Fruit fly (Drosophila melanogaster) whole organism, embryonic: ENCODE data around the gene SkpE.

Experiments used
- Bgb ChIP-seq: fragments of 200-800 bp; sonication (Bioruptor generic); IDR thresholded peaks from 2 replicates; pipeline ENCODE4 v1.3.6; 2022; ENCODE audit warnings: missing biosample characterization, missing genetic modification characterization; ENCODE audit not compliant: partially characterized antibody
- CG13287 ChIP-seq: fragments of 200-800 bp; sonication (Bioruptor generic); IDR thresholded peaks from 2 replicates; pipeline ENCODE4 v1.3.6; 2022; ENCODE audit warnings: missing biosample characterization, missing genetic modification characterization; ENCODE audit not compliant: partially characterized antibody
- CG14860 ChIP-seq: fragments of 200-800 bp; sonication (Bioruptor generic); IDR thresholded peaks from 3 replicates; pipeline ENCODE4 v1.3.6; 2022; ENCODE audit warnings: missing biosample characterization, missing genetic modification characterization; ENCODE audit not compliant: partially characterized antibody
- CG16813 ChIP-seq: fragments of 200-800 bp; sonication (Bioruptor generic); IDR thresholded peaks from 3 replicates; pipeline ENCODE4 v1.3.6; 2022; ENCODE audit warnings: missing biosample characterization, missing genetic modification characterization; ENCODE audit not compliant: partially characterized antibody
- CG30403 ChIP-seq: fragments of 200-800 bp; sonication (Bioruptor generic); optimal IDR thresholded peaks from 3 replicates; lab custom pipeline; 2016; ENCODE audit warnings: missing biosample characterization, missing genetic modification characterization
- CG32532 ChIP-seq: fragments of 200-800 bp; sonication (Bioruptor generic); IDR thresholded peaks from 2 replicates; pipeline ENCODE4 v1.3.6; 2022; ENCODE audit warnings: missing biosample characterization, missing genetic modification characterization
- CG3407 ChIP-seq: fragments of 200-800 bp; sonication (Bioruptor generic); optimal IDR thresholded peaks from 2 replicates; lab custom pipeline; 2018; ENCODE audit warnings: missing biosample characterization, mild to moderate bottlenecking, missing genetic modification characterization
- CG34224 ChIP-seq: fragments of 200-800 bp; sonication (Bioruptor generic); IDR thresholded peaks from 3 replicates; pipeline ENCODE4 v1.3.6; 2022; ENCODE audit warnings: missing biosample characterization, missing genetic modification characterization; ENCODE audit not compliant: partially characterized antibody
- CG6791 ChIP-seq: fragments of 200-800 bp; sonication (Bioruptor generic); IDR thresholded peaks from 3 replicates; pipeline ENCODE4 v1.3.6; 2022; ENCODE audit warnings: missing biosample characterization, missing genetic modification characterization; ENCODE audit not compliant: partially characterized antibody
- CG7963 ChIP-seq: fragments of 200-800 bp; sonication (Bioruptor generic); IDR thresholded peaks from 3 replicates; pipeline ENCODE4 v1.3.6; 2022; ENCODE audit warnings: missing biosample characterization, missing genetic modification characterization; ENCODE audit not compliant: partially characterized antibody
- Dll ChIP-seq: fragments of 200-800 bp; sonication (Bioruptor generic); IDR thresholded peaks from 4 replicates; pipeline ENCODE4 v1.3.6; 2022; ENCODE audit warnings: missing biosample characterization, missing genetic modification characterization; ENCODE audit not compliant: partially characterized antibody
- HLH4C ChIP-seq: fragments of 200-800 bp; sonication (Bioruptor generic); IDR thresholded peaks from 3 replicates; pipeline ENCODE4 v1.3.6; 2022; ENCODE audit warnings: missing biosample characterization, missing genetic modification characterization; ENCODE audit not compliant: partially characterized antibody
- HmgZ ChIP-seq: fragments of 200-800 bp; sonication (Bioruptor generic); optimal IDR thresholded peaks from 2 replicates; lab custom pipeline; 2018; ENCODE audit warnings: missing biosample characterization, mild to moderate bottlenecking, missing genetic modification characterization
- Hmr ChIP-seq: fragments of 200-800 bp; sonication (Bioruptor generic); optimal IDR thresholded peaks from 3 replicates; lab custom pipeline; 2017; ENCODE audit warnings: mild to moderate bottlenecking, missing biosample characterization, missing genetic modification reagents, missing genetic modification characterization
- Hmx ChIP-seq: fragments of 200-800 bp; sonication (Bioruptor generic); optimal IDR thresholded peaks from 2 replicates; lab custom pipeline; 2016; ENCODE audit warnings: missing biosample characterization, missing genetic modification characterization
- Opbp ChIP-seq: fragments of 200-800 bp; sonication (Bioruptor generic); IDR thresholded peaks from 3 replicates; pipeline ENCODE4 v1.3.6; 2022; ENCODE audit warnings: missing biosample characterization, missing genetic modification characterization; ENCODE audit not compliant: partially characterized antibody
- PHDP ChIP-seq: fragments of 200-800 bp; sonication (Bioruptor generic); optimal IDR thresholded peaks from 3 replicates; lab custom pipeline; 2018; ENCODE audit warnings: missing biosample characterization, mild to moderate bottlenecking, missing genetic modification characterization, moderate library complexity
- Scr ChIP-seq: fragments of 200-800 bp; sonication (Bioruptor generic); IDR thresholded peaks from 2 replicates; pipeline ENCODE4 v1.3.6; 2022; ENCODE audit warnings: missing biosample characterization, missing genetic modification characterization; ENCODE audit not compliant: partially characterized antibody
- Sin3A ChIP-seq: fragments of >200 bp; optimal IDR thresholded peaks from 2 replicates; lab custom pipeline; 2018
- ara ChIP-seq: fragments of 200-800 bp; sonication (Bioruptor generic); IDR thresholded peaks from 2 replicates; pipeline ENCODE4 v1.3.6; 2022; ENCODE audit warnings: missing biosample characterization, missing genetic modification characterization
- ato ChIP-seq: fragments of 200-800 bp; sonication (Bioruptor generic); IDR thresholded peaks from 2 replicates; pipeline ENCODE4 v1.3.6; 2022; ENCODE audit warnings: missing biosample characterization, missing genetic modification characterization; ENCODE audit not compliant: partially characterized antibody
- bbx ChIP-seq: fragments of 200-800 bp; sonication (Bioruptor generic); IDR thresholded peaks from 2 replicates; pipeline ENCODE4 v1.3.6; 2022; ENCODE audit warnings: missing biosample characterization, missing genetic modification characterization; ENCODE audit not compliant: partially characterized antibody
- chn ChIP-seq: fragments of 200-800 bp; sonication (Bioruptor generic); optimal IDR thresholded peaks from 2 replicates; lab custom pipeline; 2016; ENCODE audit warnings: missing biosample characterization, missing genetic modification characterization
- gcm ChIP-seq: fragments of 200-800 bp; sonication (Bioruptor generic); optimal IDR thresholded peaks from 2 replicates; lab custom pipeline; 2019; ENCODE audit warnings: missing biosample characterization, mild to moderate bottlenecking, missing genetic modification characterization, moderate library complexity
- hb ChIP-seq: fragments of 200-800 bp; sonication (Bioruptor generic); IDR thresholded peaks from 3 replicates; pipeline ENCODE4 v1.3.6; 2022; ENCODE audit warnings: missing biosample characterization, missing genetic modification characterization; ENCODE audit not compliant: partially characterized antibody
- inv ChIP-seq: fragments of 200-800 bp; sonication (Bioruptor generic); IDR thresholded peaks from 2 replicates; pipeline ENCODE4 v1.3.6; 2022; ENCODE audit warnings: missing biosample characterization, missing genetic modification characterization; ENCODE audit not compliant: partially characterized antibody
- jing ChIP-seq: fragments of 200-800 bp; sonication (Bioruptor generic); optimal IDR thresholded peaks from 2 replicates; lab custom pipeline; 2018; ENCODE audit warnings: missing biosample characterization, mild to moderate bottlenecking, missing genetic modification characterization
- knrl ChIP-seq: fragments of 200-800 bp; sonication (Bioruptor generic); IDR thresholded peaks from 3 replicates; pipeline ENCODE4 v1.3.6; 2022; ENCODE audit warnings: missing biosample characterization, missing genetic modification characterization; ENCODE audit not compliant: partially characterized antibody
- lilli ChIP-seq: fragments of 200-800 bp; sonication (Bioruptor generic); optimal IDR thresholded peaks from 3 replicates; lab custom pipeline; 2016; ENCODE audit warnings: missing biosample characterization, missing genetic modification characterization
- mld ChIP-seq: fragments of 200-800 bp; sonication (Bioruptor generic); IDR thresholded peaks from 3 replicates; pipeline ENCODE4 v1.3.6; 2022; ENCODE audit warnings: missing biosample characterization, missing genetic modification characterization; ENCODE audit not compliant: partially characterized antibody
- nerfin-2 ChIP-seq: fragments of 200-800 bp; sonication (Bioruptor generic); IDR thresholded peaks from 2 replicates; pipeline ENCODE4 v1.3.6; 2022; ENCODE audit warnings: missing biosample characterization, missing genetic modification characterization; ENCODE audit not compliant: partially characterized antibody
- sna ChIP-seq: fragments of 200-800 bp; sonication (Bioruptor generic); IDR thresholded peaks from 2 replicates; pipeline ENCODE4 v1.3.6; 2022; ENCODE audit warnings: missing biosample characterization, missing genetic modification characterization; ENCODE audit not compliant: partially characterized antibody
- tna ChIP-seq: fragments of 200-800 bp; sonication (Bioruptor generic); IDR thresholded peaks from 2 replicates; pipeline ENCODE4 v1.3.6; 2022; ENCODE audit warnings: missing biosample characterization, missing genetic modification characterization; ENCODE audit not compliant: partially characterized antibody
- vnd ChIP-seq: fragments of 200-800 bp; sonication (Bioruptor generic); IDR thresholded peaks from 3 replicates; pipeline ENCODE4 v1.3.6; 2022; ENCODE audit warnings: missing biosample characterization, missing genetic modification characterization; ENCODE audit not compliant: partially characterized antibody

SkpE gene

DNA sequence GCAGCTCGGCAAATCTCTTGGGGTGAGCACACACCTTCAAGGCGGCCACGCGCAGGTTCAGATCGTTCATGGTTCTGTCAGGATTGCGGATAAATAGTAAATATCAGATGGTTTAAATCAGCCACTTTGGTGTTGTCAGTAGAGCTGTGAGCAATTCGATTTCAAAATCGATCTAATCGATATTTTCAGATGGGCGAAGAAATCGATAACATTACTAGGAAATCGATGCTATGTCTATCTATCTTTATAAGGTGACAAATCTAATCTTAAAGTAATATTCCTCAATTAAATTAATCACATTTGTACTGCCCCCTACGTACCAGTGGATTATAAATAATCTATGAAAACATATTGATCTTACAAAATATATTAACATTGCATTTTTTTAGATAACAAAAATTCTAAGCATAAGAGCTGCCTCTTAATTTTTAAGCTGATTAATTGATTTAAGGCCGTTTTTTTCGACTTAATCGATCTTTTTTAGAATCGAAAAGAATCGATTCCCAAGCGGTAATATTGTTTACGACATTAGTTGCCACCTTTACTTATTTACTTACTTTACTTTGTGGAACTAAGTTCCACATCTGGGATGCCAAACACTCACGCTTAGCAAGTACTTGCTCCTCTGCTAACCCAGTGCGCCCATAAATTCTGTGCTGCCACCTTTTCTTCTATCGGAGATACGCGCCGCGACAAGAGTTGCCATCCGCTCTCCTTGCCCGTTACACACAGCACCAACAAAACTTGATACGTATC is 41.7 kb upstream of the SkpE start, which contains the start of gene THADA (continued):
- TF ChIP-seq jing: no peak
- no peak for TF ChIP-seq CG3407 (GFP tag; lab: Kevin White, UChicago)
- TF ChIP-seq ara (GFP tag; lab: Robert Waterston, UW): no peak
- peak; percentile 93 for TF ChIP-seq hb (GFP tag; lab: Robert Waterston, UW)
- peak; percentile 70 for TF ChIP-seq CG30403 (GFP tag; lab: Kevin White, UChicago)
- TF ChIP-seq HmgZ: peak; percentile 65
- TF ChIP-seq PHDP (tag; lab: Kevin White, UChicago): no peak
- TF ChIP-seq Hmx (GFP tag; lab: Kevin White, UChicago): no peak
- peak; percentile 69 for TF ChIP-seq Hmr (GFP tag; lab: Kevin White, UChicago)
- TF ChIP-seq, all 482 proteins: peak for 181

dm6 chrX:19859331-19859730 is 35.5 kb upstream of the SkpE start:
- TF ChIP-seq CG7963 (GFP tag; lab: Robert Waterston, UW): peak; percentile 55; the same call in 2 of the 3 replicates
- TF ChIP-seq tna: peak; percentile 71
- peak; percentile 24; the same call in 1 of the 2 replicates for TF ChIP-seq CG13287
- TF ChIP-seq gcm (GFP tag; lab: Kevin White, UChicago): no peak
- peak; percentile 81 for TF ChIP-seq hb (GFP tag; lab: Robert Waterston, UW)
- TF ChIP-seq mld: peak; percentile 69; the same call in 1 of the 3 replicates
- TF ChIP-seq Bgb (GFP tag; lab: Robert Waterston, UW): peak; percentile 61
- TF ChIP-seq CG14860 (GFP tag; lab: Robert Waterston, UW): peak; percentile 86
- TF ChIP-seq bbx (GFP tag; lab: Robert Waterston, UW): peak; percentile 55; the same call in 1 of the 2 replicates
- no peak for TF ChIP-seq Sin3A (lab: Kevin White, UChicago)
- TF ChIP-seq nerfin-2 (GFP tag; lab: Robert Waterston, UW): peak; percentile 66; the same call in 1 of the 2 replicates
- peak; percentile 90 for TF ChIP-seq HLH4C (GFP tag; lab: Robert Waterston, UW)
- peak; percentile 47; the same call in 2 of the 3 replicates for TF ChIP-seq knrl (GFP tag; lab: Robert Waterston, UW)
- peak; percentile 22; the same call in 1 of the 3 replicates for TF ChIP-seq Opbp (GFP tag; lab: Robert Waterston, UW)
- peak; percentile 58 for TF ChIP-seq Scr (GFP tag; lab: Robert Waterston, UW)
- 0 out of 4 replicates have a peak, but pooled peaks have one; percentile 21 for TF ChIP-seq Dll (GFP tag; lab: Robert Waterston, UW)
- TF ChIP-seq chn (GFP tag; lab: Kevin White, UChicago): no peak
- peak; percentile 81; the same call in 2 of the 3 replicates for TF ChIP-seq vnd (GFP tag; lab: Robert Waterston, UW)
- no peak for TF ChIP-seq lilli
- peak; percentile 67; the same call in 1 of the 2 replicates for TF ChIP-seq ato
- peak; percentile 13; the same call in 1 of the 3 replicates for TF ChIP-seq CG34224 (GFP tag; lab: Robert Waterston, UW)
- TF ChIP-seq CG32532 (GFP tag; lab: Robert Waterston, UW): no peak
- TF ChIP-seq CG16813 (GFP tag; lab: Robert Waterston, UW): peak; percentile 83
- peak; percentile 54; the same call in 1 of the 2 replicates for TF ChIP-seq inv (GFP tag; lab: Robert Waterston, UW)
- peak; percentile 80 for TF ChIP-seq CG6791 (GFP tag; lab: Robert Waterston, UW)
- TF ChIP-seq sna (GFP tag; lab: Robert Waterston, UW): peak; percentile 23; the same call in 1 of the 2 replicates
